Fruit fly (Drosophila melanogaster) S2 (cell line): ENCODE measurements around the gene awd.

Experiments
- CG8478 ChIP-seq: fragments of >200 bp; optimal IDR thresholded peaks from 2 replicates; lab custom pipeline; 2018
- CTCF ChIP-seq, 2 experiments: fragments of >200 bp; optimal IDR thresholded peaks; 2 replicates each; lab custom pipeline; 2018

DNA sequence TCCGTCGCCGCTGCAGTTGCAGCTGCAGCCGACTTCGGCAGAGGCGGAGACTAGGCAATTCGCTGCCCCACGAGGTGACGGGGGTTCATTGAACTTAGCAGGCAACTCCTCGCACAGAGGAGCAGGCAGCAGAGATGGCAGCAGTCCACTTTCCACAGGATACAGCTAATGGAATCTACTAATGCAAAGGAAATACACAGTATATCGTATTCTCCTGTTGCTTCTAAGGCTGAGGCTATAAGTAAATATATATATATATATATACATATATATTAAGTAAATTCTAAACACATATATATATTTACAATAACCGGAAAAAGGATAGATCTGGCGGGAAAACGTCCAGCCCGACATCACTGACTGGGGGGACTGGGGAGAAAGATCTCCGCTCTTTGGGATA, 42.5 kb downstream of the awd start:
- TF ChIP-seq CG8478 (lab: Kevin White, UChicago) (no peak), CTCF (optimal IDR thresholded peaks at IDR 0.05; lab: Kevin White, UChicago) (no peak)
